Fruit fly (Drosophila melanogaster): Measurements from ENCODE around the gene NimC3.

NimC3 gene

DNA sequence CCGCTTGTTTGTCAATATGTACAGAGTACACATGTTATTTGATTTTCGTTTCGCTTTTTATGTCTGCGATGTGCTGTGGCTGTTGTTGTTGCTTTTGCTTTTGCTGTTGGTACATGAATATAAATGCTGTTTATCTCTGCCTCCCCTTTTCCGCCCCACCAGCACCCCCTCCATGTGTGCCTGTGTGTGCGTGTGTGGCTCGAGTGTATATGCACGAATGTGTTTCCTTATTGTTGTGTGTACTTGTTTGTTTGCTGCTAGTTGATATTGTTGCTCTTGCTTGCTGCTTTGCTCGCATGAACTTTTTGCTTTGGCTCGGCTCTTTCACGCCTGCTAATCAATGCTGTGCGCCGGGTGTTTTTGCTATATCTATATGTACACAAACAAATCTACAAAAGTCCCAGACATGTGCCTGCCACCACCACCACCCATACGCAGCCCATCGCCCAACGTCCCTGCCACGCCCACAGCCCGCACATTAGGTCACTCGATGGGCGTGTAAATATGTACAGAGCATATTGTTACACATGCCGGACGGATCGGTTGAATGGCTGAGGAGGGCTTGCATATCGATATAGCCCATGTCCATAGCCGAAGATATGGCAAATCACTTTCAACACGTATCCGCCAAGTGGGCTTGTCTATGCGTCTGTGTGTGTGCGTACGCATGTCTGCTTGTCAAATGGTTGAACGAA, 4.2 kb upstream of the NimC3 start (continued):
- TF ChIP-seq fkh (GFP tag; optimal IDR thresholded peaks at IDR 0.05) (peak; percentile 100), Sox15 (GFP tag; optimal IDR thresholded peaks at IDR 0.05) (no peak), Smox (GFP tag; optimal IDR thresholded peaks at IDR 0.05) (peak; percentile 79), Eip78C (GFP tag) (peak; percentile 93), CG8319 (GFP tag; optimal IDR thresholded peaks at IDR 0.05) (peak; percentile 51), CG6792 (GFP tag; optimal IDR thresholded peaks at IDR 0.05) (peak; percentile 81), Lpt (GFP tag; optimal IDR thresholded peaks at IDR 0.05) (peak; percentile 88), eg (GFP tag; IDR thresholded peaks at IDR 0.05) (peak; percentile 88), CG8119 (GFP tag; IDR thresholded peaks at IDR 0.05) (peak; percentile 72), CG4318 (GFP tag; optimal IDR thresholded peaks at IDR 0.05) (no peak)

DNA sequence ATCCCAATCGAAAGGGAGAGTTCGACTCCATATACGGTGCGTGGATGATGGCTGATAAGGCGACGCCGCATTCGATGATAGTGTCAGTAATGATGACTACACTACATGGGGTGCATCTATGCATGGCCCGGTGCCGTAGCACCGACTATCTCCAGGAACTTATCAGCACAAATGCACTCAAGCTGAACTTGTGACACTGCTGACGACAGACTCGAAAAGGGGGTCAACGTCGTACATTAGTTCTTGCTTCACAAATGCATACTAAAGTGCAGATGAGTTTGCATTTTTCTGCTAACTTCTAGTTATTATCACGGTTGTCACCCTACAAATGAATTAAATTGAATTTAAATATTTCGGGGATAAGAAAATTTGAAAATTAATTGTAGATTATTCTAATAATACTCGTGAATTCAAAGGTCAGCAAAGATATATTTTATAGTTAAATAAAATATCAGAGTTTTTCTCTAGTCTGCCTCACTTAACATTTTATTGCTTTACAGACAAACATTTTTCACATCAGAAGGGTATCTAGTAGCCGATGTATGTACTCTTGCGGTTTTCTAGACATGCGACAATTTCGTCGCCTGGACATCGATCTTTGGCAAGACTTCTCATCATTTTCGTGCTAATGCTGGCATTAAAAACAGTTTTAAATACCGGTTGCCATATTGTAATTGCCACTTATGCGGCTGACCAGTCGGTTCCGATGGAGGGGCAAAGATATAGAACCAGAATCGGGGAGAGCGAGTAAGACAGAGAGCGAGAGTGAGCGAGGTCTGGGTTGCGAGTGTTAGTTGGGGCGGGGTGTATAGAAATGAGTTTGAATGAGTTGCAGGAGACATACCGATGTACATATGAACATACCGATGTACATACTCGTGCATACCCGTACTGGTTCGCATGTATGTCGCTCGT, 3.4 kb upstream of the NimC3 start:
- TF ChIP-seq CG6163 (GFP tag; IDR thresholded peaks at IDR 0.05) (peak; percentile 7), CG15336 (GFP tag; IDR thresholded peaks at IDR 0.05) (peak; percentile 62), svp (GFP tag) (peak; percentile 87), dac (GFP tag; optimal IDR thresholded peaks at IDR 0.05) (no peak), OdsH (GFP tag; optimal IDR thresholded peaks at IDR 0.05) (peak; percentile 35), Eip78C (GFP tag) (peak; percentile 89), Gug (GFP tag; IDR thresholded peaks at IDR 0.05) (peak; percentile 34), acj6 (GFP tag; optimal IDR thresholded peaks at IDR 0.05) (peak; percentile 17), CG8119 (GFP tag; IDR thresholded peaks at IDR 0.05) (peak; percentile 64; the same call in 2 of the 3 replicates), CG32006 (GFP tag; optimal IDR thresholded peaks at IDR 0.05) (peak; percentile 70), CG8632 (GFP tag; optimal IDR thresholded peaks at IDR 0.05) (no peak), CG8319 (GFP tag; optimal IDR thresholded peaks at IDR 0.05) (no peak), Ets96B (tag; optimal IDR thresholded peaks at IDR 0.05) (peak; percentile 47), CG3032 (tag; optimal IDR thresholded peaks at IDR 0.05) (peak; percentile 47), CG6276 (GFP tag; optimal IDR thresholded peaks at IDR 0.05) (peak; percentile 49), achi (GFP tag; optimal IDR thresholded peaks at IDR 0.05) (peak; percentile 17), pdm3 (GFP tag; optimal IDR thresholded peaks at IDR 0.05) (peak; percentile 26), eg (GFP tag; IDR thresholded peaks at IDR 0.05) (peak; percentile 3; the same call in 2 of the 3 replicates), net (GFP tag; optimal IDR thresholded peaks at IDR 0.05) (no peak), CG10631 (GFP tag; optimal IDR thresholded peaks at IDR 0.05) (peak; percentile 15), Ets21C (GFP tag; optimal IDR thresholded peaks at IDR 0.05) (no peak), salr (GFP tag; optimal IDR thresholded peaks at IDR 0.05) (peak in 1 of 2 experiments; percentile 21), Hr4 (GFP tag; optimal IDR thresholded peaks at IDR 0.05) (peak; percentile 57), CG34406 (GFP tag; optimal IDR thresholded peaks at IDR 0.05) (no peak), Met (GFP tag; optimal IDR thresholded peaks at IDR 0.05) (peak; percentile 2), CG4318 (GFP tag; optimal IDR thresholded peaks at IDR 0.05) (peak; percentile 60), CG31627 (GFP tag; optimal IDR thresholded peaks at IDR 0.05) (no peak)

DNA sequence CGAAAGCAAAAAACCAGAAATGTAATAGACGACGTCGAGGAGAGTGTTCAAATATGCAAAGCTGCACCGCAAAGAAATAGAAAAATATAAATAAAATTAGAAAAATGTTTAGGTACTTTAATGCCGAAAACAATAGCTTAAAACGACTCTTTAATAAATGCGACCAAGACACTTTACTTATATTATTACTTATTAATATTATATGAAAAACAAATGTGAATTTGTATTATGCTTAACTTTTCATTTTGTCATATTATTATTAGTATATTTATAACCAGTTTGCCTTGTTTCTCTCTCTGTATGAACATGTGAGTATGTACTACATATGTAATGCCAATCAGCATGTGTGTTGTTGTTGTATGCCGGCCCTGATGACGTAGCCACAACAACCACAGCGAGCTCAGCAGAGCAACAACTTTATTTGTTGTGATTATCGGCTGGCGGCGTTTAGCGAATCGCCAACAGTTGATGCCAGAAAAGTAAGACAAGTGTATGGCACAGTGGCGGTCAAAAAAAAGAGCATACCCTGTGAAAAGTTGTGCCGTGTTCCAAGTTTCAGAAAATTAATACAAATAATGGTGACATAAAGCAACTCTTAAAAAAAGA, 2.2 kb upstream of the NimC3 start:
- TF ChIP-seq Hr4 (GFP tag; optimal IDR thresholded peaks at IDR 0.05) (peak; percentile 60), CG11762 (GFP tag; optimal IDR thresholded peaks at IDR 0.05; ENCODE audit: insufficient read depth) (peak; percentile 69), esn (GFP tag; optimal IDR thresholded peaks at IDR 0.05) (peak; percentile 69), CG6276 (GFP tag; optimal IDR thresholded peaks at IDR 0.05) (peak; percentile 94), Blimp-1 (GFP tag; optimal IDR thresholded peaks at IDR 0.05) (peak; percentile 5), Eip78C (GFP tag) (peak; percentile 89), CG34406 (GFP tag; optimal IDR thresholded peaks at IDR 0.05) (peak; percentile 74), CG6854 (GFP tag; optimal IDR thresholded peaks at IDR 0.05) (peak; percentile 34), CG3032 (tag; optimal IDR thresholded peaks at IDR 0.05) (peak; percentile 91), CG4318 (GFP tag; optimal IDR thresholded peaks at IDR 0.05) (peak; percentile 89), Ets21C (GFP tag; optimal IDR thresholded peaks at IDR 0.05) (peak; percentile 56), CG10669 (GFP tag; optimal IDR thresholded peaks at IDR 0.05) (peak; percentile 85), pdm3 (GFP tag; optimal IDR thresholded peaks at IDR 0.05) (peak; percentile 68), CG11902 (GFP tag; optimal IDR thresholded peaks at IDR 0.05) (peak; percentile 38), CG8319 (GFP tag; optimal IDR thresholded peaks at IDR 0.05) (peak; percentile 2), CG15336 (GFP tag; IDR thresholded peaks at IDR 0.05) (peak; percentile 98), Sox102F (GFP tag; optimal IDR thresholded peaks at IDR 0.05) (peak; percentile 60), Sox15 (GFP tag; optimal IDR thresholded peaks at IDR 0.05) (no peak), Hr38 (GFP tag; optimal IDR thresholded peaks at IDR 0.05) (no peak), ss (GFP tag; optimal IDR thresholded peaks at IDR 0.05) (peak; percentile 60 to 78), Hr39 (GFP tag; optimal IDR thresholded peaks at IDR 0.05) (peak; percentile 79), CG32006 (GFP tag; optimal IDR thresholded peaks at IDR 0.05) (peak; percentile 95), Met (GFP tag; optimal IDR thresholded peaks at IDR 0.05) (peak; percentile 61)

Measured in whole organism, prepupa.